Fruit fly (Drosophila melanogaster) whole organism, adult: ENCODE measurements around the gene CG14518.

Experiments used
- CG14711 ChIP-seq: fragments of 200-800 bp; sonication (Bioruptor generic); optimal IDR thresholded peaks from 2 replicates; lab custom pipeline; 2018; ENCODE audit warnings: missing biosample characterization, mild to moderate bottlenecking, missing genetic modification characterization, moderate library complexity
- CG5204 ChIP-seq: fragments of 200-800 bp; sonication (Bioruptor generic); optimal IDR thresholded peaks from 2 replicates; lab custom pipeline; 2016; ENCODE audit warnings: missing biosample characterization, missing genetic modification characterization
- CG7045 ChIP-seq: fragments of 200-800 bp; sonication (Bioruptor generic); optimal IDR thresholded peaks from 2 replicates; lab custom pipeline; 2017; ENCODE audit warnings: missing biosample characterization, mild to moderate bottlenecking, missing genetic modification characterization
- Crg-1 ChIP-seq: fragments of 200-800 bp; sonication (Bioruptor generic); optimal IDR thresholded peaks from 2 replicates; lab custom pipeline; 2016; ENCODE audit warnings: missing biosample characterization, missing genetic modification characterization
- bab1 ChIP-seq: fragments of 200-800 bp; sonication (Bioruptor generic); optimal IDR thresholded peaks from 3 replicates; lab custom pipeline; 2019; ENCODE audit warnings: missing biosample characterization, mild to moderate bottlenecking, missing genetic modification characterization, moderate library complexity
- ovo ChIP-seq: fragments of 200-800 bp; sonication (Bioruptor generic); optimal IDR thresholded peaks from 2 replicates; lab custom pipeline; 2016; ENCODE audit warnings: missing biosample characterization, missing genetic modification characterization
- pad ChIP-seq: fragments of 200-800 bp; sonication (Bioruptor generic); optimal IDR thresholded peaks from 3 replicates; lab custom pipeline; 2017; ENCODE audit warnings: missing biosample characterization, missing genetic modification characterization, mild to moderate bottlenecking, moderate library complexity, missing genetic modification reagents
- tj ChIP-seq: fragments of 200-800 bp; sonication (Bioruptor generic); optimal IDR thresholded peaks from 3 replicates; lab custom pipeline; 2017; ENCODE audit warnings: missing biosample characterization, mild to moderate bottlenecking, missing genetic modification characterization, moderate library complexity

- TF ChIP-seq CG5204 (GFP tag; lab: Kevin White, UChicago) (no peak), ovo (GFP tag; lab: Kevin White, UChicago) (no peak), CG14711 (no peak), CG7045 (peak; percentile 36), Crg-1 (peak; percentile 37), pad (GFP tag; lab: Kevin White, UChicago) (peak; percentile 8), tj (GFP tag; lab: Kevin White, UChicago) (peak; percentile 45), bab1 (GFP tag; lab: Kevin White, UChicago) (no peak)
Measured at dm6 chr3R:29074001-29074609, 49.3 kb downstream of the CG14518 start.
